Worm (Caenorhabditis elegans) whole organism, mixed stage, embryonic: ENCODE data around the gene fbxa-15.
"Not testable (repeated sequence)": the region's sequence is repeated elsewhere in the genome, so short reads cannot be mapped to it uniquely, and the experiment has no call there.

Experiments
- M03D4.4 ChIP-seq: sonication (generic microtip); optimal IDR thresholded peaks from 2 replicates; lab custom pipeline; 2017; ENCODE audit warnings: mild to moderate bottlenecking, missing genetic modification characterization, missing compliant biosample characterization
- bed-3 ChIP-seq: fragments of 200-800 bp; sonication (Bioruptor generic); optimal IDR thresholded peaks from 3 replicates; lab custom pipeline; 2018; ENCODE audit warnings: mild to moderate bottlenecking, missing genetic modification characterization, moderate library complexity, missing compliant biosample characterization
- blmp-1 ChIP-seq: fragments of 150-350 bp; optimal IDR thresholded peaks from 2 replicates; lab custom pipeline; 2014; ENCODE audit warnings: missing biosample characterization, missing genetic modification characterization
- ceh-39 ChIP-seq: fragments of 150-350 bp; optimal IDR thresholded peaks from 2 replicates; lab custom pipeline; 2014; ENCODE audit warnings: missing biosample characterization, missing genetic modification characterization
- ceh-83 ChIP-seq: fragments of 200-800 bp; sonication (Bioruptor generic); optimal IDR thresholded peaks from 2 replicates; lab custom pipeline; 2018; ENCODE audit warnings: mild to moderate bottlenecking, missing genetic modification characterization, missing compliant biosample characterization
- ces-1 ChIP-seq: fragments of 150-350 bp; optimal IDR thresholded peaks from 2 replicates; lab custom pipeline; 2014; ENCODE audit warnings: missing biosample characterization, missing genetic modification reagents, missing genetic modification characterization
- cnd-1 ChIP-seq: fragments of 200-800 bp; sonication (Bioruptor generic); optimal IDR thresholded peaks from 2 replicates; lab custom pipeline; 2018; ENCODE audit warnings: mild to moderate bottlenecking, missing genetic modification characterization, missing compliant biosample characterization
- drap-1 ChIP-seq: fragments of 200-800 bp; sonication (Bioruptor generic); optimal IDR thresholded peaks from 3 replicates; lab custom pipeline; 2018; ENCODE audit warnings: mild to moderate bottlenecking, missing genetic modification characterization, missing compliant biosample characterization
- elt-1 ChIP-seq: sonication (generic microtip); optimal IDR thresholded peaks from 2 replicates; lab custom pipeline; 2017; ENCODE audit warnings: missing genetic modification characterization, mild to moderate bottlenecking, missing compliant biosample characterization, antibody characterized with exemption, moderate library complexity, borderline replicate concordance; ENCODE audit not compliant: insufficient read depth
- elt-3 ChIP-seq: fragments of 150-350 bp; optimal IDR thresholded peaks from 2 replicates; lab custom pipeline; 2014; ENCODE audit warnings: missing biosample characterization, missing genetic modification characterization
- flh-1 ChIP-seq: fragments of 200-800 bp; sonication (Bioruptor generic); optimal IDR thresholded peaks from 2 replicates; lab custom pipeline; 2018; ENCODE audit warnings: mild to moderate bottlenecking, missing genetic modification characterization, moderate library complexity, missing compliant biosample characterization
- ham-2 ChIP-seq: fragments of 200-800 bp; sonication (Bioruptor generic); optimal IDR thresholded peaks from 2 replicates; lab custom pipeline; 2018; ENCODE audit warnings: mild to moderate bottlenecking, missing genetic modification characterization, missing compliant biosample characterization
- hlh-1 ChIP-seq: fragments of 150-350 bp; optimal IDR thresholded peaks from 2 replicates; lab custom pipeline; 2014; ENCODE audit warnings: missing biosample characterization, missing genetic modification reagents, missing genetic modification characterization
- lin-13 ChIP-seq: fragments of 150-350 bp; optimal IDR thresholded peaks from 2 replicates; lab custom pipeline; 2014; ENCODE audit warnings: missing biosample characterization, missing genetic modification characterization
- lin-32 ChIP-seq: fragments of 200-800 bp; sonication (Bioruptor generic); optimal IDR thresholded peaks from 2 replicates; lab custom pipeline; 2018; ENCODE audit warnings: mild to moderate bottlenecking, missing genetic modification characterization, missing compliant biosample characterization
- lsy-2 ChIP-seq: fragments of 150-350 bp; optimal IDR thresholded peaks from 2 replicates; lab custom pipeline; 2014; ENCODE audit warnings: missing biosample characterization, missing genetic modification characterization
- mab-5 ChIP-seq: fragments of 150-350 bp; optimal IDR thresholded peaks from 2 replicates; lab custom pipeline; 2014; ENCODE audit warnings: missing biosample characterization, missing genetic modification characterization
- mls-2 ChIP-seq: sonication (generic microtip); optimal IDR thresholded peaks from 2 replicates; lab custom pipeline; 2016; ENCODE audit warnings: mild to moderate bottlenecking, missing genetic modification characterization, moderate library complexity, missing compliant biosample characterization
- nhr-2 ChIP-seq: fragments of 150-350 bp; optimal IDR thresholded peaks from 2 replicates; lab custom pipeline; 2014; ENCODE audit warnings: missing biosample characterization, missing genetic modification characterization
- nhr-28 ChIP-seq: fragments of 150-350 bp; optimal IDR thresholded peaks from 2 replicates; lab custom pipeline; 2014; ENCODE audit warnings: missing biosample characterization, missing genetic modification characterization
- nhr-76 ChIP-seq: sonication (generic microtip); optimal IDR thresholded peaks from 2 replicates; lab custom pipeline; 2017; ENCODE audit warnings: missing biosample characterization, missing genetic modification characterization
- pha-4 ChIP-seq: fragments of 150-350 bp; optimal IDR thresholded peaks from 2 replicates; lab custom pipeline; 2018; ENCODE audit warnings: missing biosample characterization, missing genetic modification reagents, missing genetic modification characterization
- sem-2 ChIP-seq: fragments of 200-800 bp; sonication (Bioruptor generic); optimal IDR thresholded peaks from 2 replicates; lab custom pipeline; 2018; ENCODE audit warnings: mild to moderate bottlenecking, missing genetic modification characterization, missing compliant biosample characterization
- sptf-1 ChIP-seq: sonication (generic microtip); optimal IDR thresholded peaks from 2 replicates; lab custom pipeline; 2017; ENCODE audit warnings: mild to moderate bottlenecking, missing genetic modification characterization, moderate library complexity, missing compliant biosample characterization
- unc-120 ChIP-seq: sonication (generic microtip); optimal IDR thresholded peaks from 2 replicates; lab custom pipeline; 2017; ENCODE audit warnings: missing genetic modification characterization, missing compliant biosample characterization; ENCODE audit not compliant: poor library complexity, severe bottlenecking
- unc-39 ChIP-seq: fragments of 150-350 bp; optimal IDR thresholded peaks from 2 replicates; lab custom pipeline; 2014; ENCODE audit warnings: missing biosample characterization, missing genetic modification characterization
- unc-62 ChIP-seq: fragments of 150-350 bp; optimal IDR thresholded peaks from 2 replicates; lab custom pipeline; 2014; ENCODE audit warnings: missing biosample characterization, missing genetic modification reagents, missing genetic modification characterization
- zip-8 ChIP-seq: fragments of 150-350 bp; optimal IDR thresholded peaks from 2 replicates; lab custom pipeline; 2014; ENCODE audit warnings: missing biosample characterization, missing genetic modification characterization
- ztf-11 ChIP-seq: fragments of 150-350 bp; optimal IDR thresholded peaks from 2 replicates; lab custom pipeline; 2014; ENCODE audit warnings: missing biosample characterization, missing genetic modification characterization

The fbxa-15 gene

DNA sequence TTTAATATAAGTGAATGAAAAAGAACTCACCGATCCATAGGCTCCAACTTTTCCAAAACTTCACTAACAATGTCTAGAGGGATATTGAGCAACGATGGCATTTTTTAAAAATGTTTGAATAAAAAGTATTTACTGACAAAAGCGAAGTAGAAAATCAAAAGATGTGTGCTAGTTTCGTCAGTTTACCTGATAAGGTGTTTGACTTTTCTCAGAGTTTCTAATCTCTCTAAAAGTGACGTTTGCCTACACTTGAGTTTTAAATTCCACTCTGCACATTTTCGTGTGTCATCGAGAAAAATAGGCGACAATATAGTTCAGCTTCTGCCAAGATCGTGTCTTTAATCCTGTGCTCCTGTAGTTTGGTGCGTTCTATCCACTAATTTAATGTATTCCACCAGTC, at the start of gene fbxa-15:
Gene fbxa-15 (minus strand): TSS at position 101 of the 400 bp plus-strand sequence.
- TF ChIP-seq mab-5 (no peak), lsy-2 (tag; lab: Kevin White, UChicago) (no peak), lin-13 (tag; lab: Kevin White, UChicago) (no peak), hlh-1 (no peak), nhr-76 (tag; lab: Kevin White, UChicago) (no peak), mls-2 (tag; lab: Kevin White, UChicago) (no peak), nhr-28 (no peak), bed-3 (GFP tag; lab: Kevin White, UChicago) (no peak), blmp-1 (tag; lab: Kevin White, UChicago) (no peak), flh-1 (GFP tag; lab: Kevin White, UChicago) (no peak), lin-32 (GFP tag; lab: Kevin White, UChicago) (no peak), nhr-2 (tag; lab: Kevin White, UChicago) (no peak), unc-120 (tag; lab: Kevin White, UChicago) (no peak), elt-1 (no peak), elt-3 (tag; lab: Kevin White, UChicago) (no peak), sem-2 (GFP tag; lab: Kevin White, UChicago) (no peak)

- TF ChIP-seq lin-13 (tag; lab: Kevin White, UChicago) = no peak
- no peak for TF ChIP-seq sptf-1 (tag; lab: Kevin White, UChicago)
- no peak for TF ChIP-seq flh-1 (GFP tag; lab: Kevin White, UChicago)
- no peak for TF ChIP-seq zip-8 (tag; lab: Kevin White, UChicago)
- TF ChIP-seq mab-5 = no peak
- TF ChIP-seq hlh-1 = no peak
- TF ChIP-seq elt-1 = no peak
- TF ChIP-seq bed-3 (GFP tag; lab: Kevin White, UChicago) = no peak
- TF ChIP-seq blmp-1 (tag; lab: Kevin White, UChicago) = no peak
- TF ChIP-seq unc-62 = no peak
- TF ChIP-seq drap-1 = no peak
- no peak for TF ChIP-seq M03D4.4 (tag; lab: Kevin White, UChicago)
- TF ChIP-seq ceh-83 (GFP tag; lab: Kevin White, UChicago) = no peak
- no peak for TF ChIP-seq elt-3 (tag; lab: Kevin White, UChicago)
- no peak for TF ChIP-seq pha-4 (tag; lab: Kevin White, UChicago)
- no peak for TF ChIP-seq unc-39 (tag; lab: Kevin White, UChicago)
These were observed 38.2 kb upstream of the fbxa-15 start, which contains the start of gene Y82E9BR.9 for ce11 chrIII:1359669-1360068. Y82E9BR.9 (minus strand) TSS chrIII:1359769.

ce11 chrIII:1357973-1358372, 36.5 kb upstream of the fbxa-15 start, which contains the start of gene Y82E9BR.8:
Y82E9BR.8 (minus strand) TSS chrIII:1358073.
- not testable (repeated sequence) for TF ChIP-seq ztf-11, nhr-76, mls-2 (tag; lab: Kevin White, UChicago)
- TF ChIP-seq, all 35 proteins: peak for 0; not testable (repeated sequence) for 35

DNA sequence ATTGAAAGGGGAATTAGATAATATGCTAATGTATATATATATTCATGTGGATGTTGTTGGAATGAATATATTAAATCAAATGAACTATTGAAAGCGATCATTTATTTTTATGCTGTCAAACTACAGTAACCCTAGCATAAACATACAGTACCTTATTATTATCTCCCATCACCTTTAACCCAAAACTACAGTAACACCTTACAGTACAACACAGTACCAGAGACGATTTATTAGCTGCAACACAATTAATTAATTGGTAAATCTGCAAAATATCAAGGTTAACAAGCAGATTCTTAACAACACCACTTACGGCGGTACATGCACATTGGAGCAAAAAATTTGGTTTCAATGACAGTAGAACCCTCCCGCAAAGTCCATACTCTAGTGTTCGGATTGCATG, 33.9 kb upstream of the fbxa-15 start, which contains the start of gene Y82E9BL.1:
Gene Y82E9BL.1 (minus strand): TSS at position 101 of the 400 bp plus-strand sequence.
- no peak for TF ChIP-seq elt-3 (tag; lab: Kevin White, UChicago)
- TF ChIP-seq, all 35 proteins: peak for 0

ce11 chrIII:1354523-1354922, 33.1 kb upstream of the fbxa-15 start:
- TF ChIP-seq ham-2 (GFP tag; lab: Kevin White, UChicago) (no peak), ces-1 (GFP tag; lab: Kevin White, UChicago) (no peak), ztf-11 (tag; lab: Kevin White, UChicago) (no peak), pha-4 (tag; lab: Kevin White, UChicago) (no peak), cnd-1 (tag; lab: Kevin White, UChicago) (no peak)

DNA sequence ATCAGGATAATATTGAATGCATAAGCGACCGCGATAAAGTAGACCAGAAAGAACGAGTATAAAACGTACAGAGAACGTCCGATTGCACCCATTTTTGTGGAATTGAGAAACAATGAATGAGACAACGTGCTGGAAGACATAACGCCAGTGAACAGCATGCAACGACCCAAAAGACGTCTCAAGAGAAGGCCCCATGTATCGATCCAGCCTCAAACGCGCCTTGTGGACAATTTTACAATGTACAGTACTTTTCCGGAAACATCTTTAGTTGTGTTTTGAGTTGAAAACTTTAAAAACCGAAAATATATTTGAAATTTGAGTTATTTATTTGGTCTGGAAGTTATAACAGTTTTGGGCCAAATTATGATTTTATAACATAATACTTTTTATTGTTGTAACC, 29.3 kb upstream of the fbxa-15 start, which contains the start of gene Y82E9BL.3:
Gene Y82E9BL.3 (minus strand): TSS at position 101 of the 400 bp plus-strand sequence.
- no peak for TF ChIP-seq sem-2 (GFP tag; lab: Kevin White, UChicago)
- no peak for TF ChIP-seq lsy-2 (tag; lab: Kevin White, UChicago)
- no peak for TF ChIP-seq blmp-1 (tag; lab: Kevin White, UChicago)
- no peak for TF ChIP-seq ceh-39 (tag; lab: Kevin White, UChicago)
- TF ChIP-seq drap-1 = no peak
- no peak for TF ChIP-seq unc-62
- no peak for TF ChIP-seq unc-39 (tag; lab: Kevin White, UChicago)
- TF ChIP-seq, all 35 proteins: peak for 0
